Worm (Caenorhabditis elegans): ENCODE data around the gene srg-32.

Gene srg-32

ce11 chrV:10602051-10602937 is 13.7 kb upstream of the srg-32 start, which contains the start of gene H27A22.1:
H27A22.1 (plus strand) TSS chrV:10602555.
- TF ChIP-seq R02D3.7 (tag; optimal IDR thresholded peaks at IDR 0.05) (no peak), aly-2 (tag; optimal IDR thresholded peaks at IDR 0.05) (no peak), ztf-4 (tag; optimal IDR thresholded peaks at IDR 0.05) (no peak), nhr-25 (tag; optimal IDR thresholded peaks at IDR 0.05) (peak; percentile 9), ceh-82 (tag; optimal IDR thresholded peaks at IDR 0.05) (no peak), lin-39 (tag; optimal IDR thresholded peaks at IDR 0.05) (no peak), mab-5 (tag; optimal IDR thresholded peaks at IDR 0.05) (no peak), lin-11 (tag; optimal IDR thresholded peaks at IDR 0.05) (no peak), lin-13 (GFP tag; optimal IDR thresholded peaks at IDR 0.05) (no peak), ceh-16 (tag; optimal IDR thresholded peaks at IDR 0.05) (no peak), nhr-6 (tag; optimal IDR thresholded peaks at IDR 0.05) (no peak), ztf-11 (tag; optimal IDR thresholded peaks at IDR 0.05) (no peak), nhr-23 (tag; optimal IDR thresholded peaks at IDR 0.05) (no peak), egl-27 (tag; optimal IDR thresholded peaks at IDR 0.05) (no peak), crh-2 (tag; optimal IDR thresholded peaks at IDR 0.05) (no peak), ZK546.5 (tag; optimal IDR thresholded peaks at IDR 0.05) (no peak), blmp-1 (tag; optimal IDR thresholded peaks at IDR 0.05; ENCODE audit: insufficient read depth) (peak; percentile 95)

- no peak for TF ChIP-seq nhr-237 (tag; optimal IDR thresholded peaks at IDR 0.05)
- peak; percentile 36 for TF ChIP-seq unc-55 (GFP tag; optimal IDR thresholded peaks at IDR 0.05)
- TF ChIP-seq ceh-82 (tag; optimal IDR thresholded peaks at IDR 0.05): no peak
Observed at ce11 chrV:10598670-10599154, 10.1 kb upstream of the srg-32 start, which contains the start of gene scpl-4. scpl-4 (plus strand) TSS chrV:10599104.

ce11 chrV:10597234-10597633 is 8.6 kb upstream of the srg-32 start, which contains the start of gene T21C9.13:
T21C9.13 (plus strand) TSS chrV:10597266.
- no peak for TF ChIP-seq nhr-25 (tag; optimal IDR thresholded peaks at IDR 0.05)
- TF ChIP-seq unc-62 (GFP tag; optimal IDR thresholded peaks at IDR 0.05): no peak
- TF ChIP-seq F13H6.1 (tag; optimal IDR thresholded peaks at IDR 0.05): no peak
- no peak for TF ChIP-seq mab-5 (tag; optimal IDR thresholded peaks at IDR 0.05)
- TF ChIP-seq C34F6.9 (tag; optimal IDR thresholded peaks at IDR 0.05): no peak
- no peak for TF ChIP-seq sma-3 (GFP tag; optimal IDR thresholded peaks at IDR 0.05)
- TF ChIP-seq skn-1 (tag; optimal IDR thresholded peaks at IDR 0.05): no peak
- no peak for TF ChIP-seq snpc-4 (tag; optimal IDR thresholded peaks at IDR 0.05)
- no peak for TF ChIP-seq aly-2 (tag; optimal IDR thresholded peaks at IDR 0.05)
- no peak for TF ChIP-seq fos-1 (tag; optimal IDR thresholded peaks at IDR 0.05)
- no peak for TF ChIP-seq alr-1 (tag; optimal IDR thresholded peaks at IDR 0.05)
- no peak for TF ChIP-seq blmp-1 (tag; optimal IDR thresholded peaks at IDR 0.05; ENCODE audit: insufficient read depth)

- TF ChIP-seq elt-3 (tag; optimal IDR thresholded peaks at IDR 0.05): no peak
- TF ChIP-seq Y55F3AM.14 (GFP tag; optimal IDR thresholded peaks at IDR 0.05): no peak
- TF ChIP-seq nhr-21 (tag; optimal IDR thresholded peaks at IDR 0.05): no peak
- TF ChIP-seq mab-5 (tag; optimal IDR thresholded peaks at IDR 0.05): no peak
- TF ChIP-seq elt-1 (tag; optimal IDR thresholded peaks at IDR 0.05): no peak
Observed at ce11 chrV:10594810-10595209, 6.2 kb upstream of the srg-32 start, which contains the start of gene T21C9.11. T21C9.11 (minus strand) TSS chrV:10594910.

ce11 chrV:10592479-10592878 is 3.9 kb upstream of the srg-32 start, which contains the start of gene T21C9.9:
T21C9.9 (minus strand) TSS chrV:10592579.
- TF ChIP-seq ZK546.5 (tag; optimal IDR thresholded peaks at IDR 0.05) (no peak), lin-11 (tag; optimal IDR thresholded peaks at IDR 0.05) (no peak)

Measured in whole organism, L2 larva.